Fruit fly (Drosophila melanogaster): ENCODE measurements around the gene sNPF.

The sNPF gene

dm6 chr2L:20069158-20070016 is 41.7 kb downstream of the sNPF start:
- TF ChIP-seq CG8478 (optimal IDR thresholded peaks at IDR 0.05) (peak; percentile 2), dmrt11E (tag; optimal IDR thresholded peaks at IDR 0.05) (peak; percentile 6), salm (tag; optimal IDR thresholded peaks at IDR 0.05) (peak; percentile 42), CG13296 (GFP tag; optimal IDR thresholded peaks at IDR 0.05) (peak; percentile 21), CG11723 (GFP tag; optimal IDR thresholded peaks at IDR 0.05) (no peak), Med (GFP tag) (peak; percentile 5), chinmo (GFP tag; IDR thresholded peaks at IDR 0.05; ENCODE audit: partially characterized antibody) (0 out of 4 replicates have a peak, but pooled peaks have one; percentile 39), GATAe (GFP tag; conservative IDR thresholded peaks at IDR 0.05) (0 out of 2 replicates have a peak, but pooled peaks have one; percentile 19), CG8765 (GFP tag; IDR thresholded peaks at IDR 0.05) (no peak), ci (GFP tag; IDR thresholded peaks at IDR 0.05) (0 out of 3 replicates have a peak, but pooled peaks have one; percentile 35), bbx (GFP tag; IDR thresholded peaks at IDR 0.05; ENCODE audit: partially characterized antibody) (no peak), CG34376 (GFP tag; optimal IDR thresholded peaks at IDR 0.05) (peak; percentile 70), CG15696 (tag; optimal IDR thresholded peaks at IDR 0.05) (peak; percentile 13), lab (GFP tag; optimal IDR thresholded peaks at IDR 0.05) (peak; percentile 86), Hr78 (GFP tag; optimal IDR thresholded peaks at IDR 0.05) (peak in 1 of 2 experiments; percentile 93), onecut (GFP tag; IDR thresholded peaks at IDR 0.05) (0 out of 2 replicates have a peak, but pooled peaks have one; percentile 6), CG33557 (GFP tag; optimal IDR thresholded peaks at IDR 0.05) (peak; percentile 32), CG1792 (GFP tag; optimal IDR thresholded peaks at IDR 0.05) (no peak), gsb (GFP tag; IDR thresholded peaks at IDR 0.05) (no peak), sd (tag; optimal IDR thresholded peaks at IDR 0.05) (peak; percentile 33), CG17385 (GFP tag; optimal IDR thresholded peaks at IDR 0.05) (no peak), fd64A (GFP tag; optimal IDR thresholded peaks at IDR 0.05) (peak; percentile 12), vnd (GFP tag; IDR thresholded peaks at IDR 0.05; ENCODE audit: partially characterized antibody) (peak; percentile 47; the same call in 1 of the 3 replicates), tll (GFP tag; optimal IDR thresholded peaks at IDR 0.05) (peak in 1 of 2 experiments; percentile 46), Nf-YC (tag; optimal IDR thresholded peaks at IDR 0.05) (peak; percentile 48), CG10543 (GFP tag; optimal IDR thresholded peaks at IDR 0.05) (peak; percentile 13), grn (GFP tag; optimal IDR thresholded peaks at IDR 0.05) (peak; percentile 95), Trl (optimal IDR thresholded peaks at IDR 0.05) (no peak), Trl (GFP tag; optimal IDR thresholded peaks at IDR 0.05) (no peak), CG2116 (GFP tag; optimal IDR thresholded peaks at IDR 0.05) (no peak), sug (tag; optimal IDR thresholded peaks at IDR 0.05) (peak; percentile 36), D (optimal IDR thresholded peaks at IDR 0.05) (peak; percentile 25), D (GFP tag; optimal IDR thresholded peaks at IDR 0.05) (no peak), Deaf1 (tag; optimal IDR thresholded peaks at IDR 0.05) (peak; percentile 68), sens (GFP tag) (peak; percentile 75), mirr (GFP tag; optimal IDR thresholded peaks at IDR 0.05) (peak; percentile 40), schlank (tag; optimal IDR thresholded peaks at IDR 0.05) (no peak), CG18599 (GFP tag; optimal IDR thresholded peaks at IDR 0.05) (peak; percentile 19), Pdp1 (GFP tag; optimal IDR thresholded peaks at IDR 0.05) (peak in 1 of 2 experiments; percentile 45), pan (optimal IDR thresholded peaks at IDR 0.05) (no peak), pan (GFP tag; optimal IDR thresholded peaks at IDR 0.05 in 1 of 2, IDR thresholded peaks at IDR 0.05 in 1 of 2) (peak in 1 of 2 experiments; percentile 33), Vsx1 (GFP tag; optimal IDR thresholded peaks at IDR 0.05) (peak; percentile 68), CG13894 (tag; optimal IDR thresholded peaks at IDR 0.05) (peak; percentile 50), Blimp-1 (GFP tag; optimal IDR thresholded peaks at IDR 0.05) (peak; percentile 13), CG5180 (GFP tag; optimal IDR thresholded peaks at IDR 0.05) (peak; percentile 36), Sox100B (GFP tag; optimal IDR thresholded peaks at IDR 0.05) (peak; percentile 7), pros (GFP tag; optimal IDR thresholded peaks at IDR 0.05) (peak; percentile 41)

All from whole organism, embryonic.